Fruit fly (Drosophila melanogaster) ovary, adult (tissue): ENCODE data around the gene CG17568.

Source experiments
- CG17801 ChIP-seq: fragments of 200-800 bp; optimal IDR thresholded peaks from 2 replicates; lab custom pipeline; 2019; ENCODE audit warnings: missing biosample characterization, mild to moderate bottlenecking, missing genetic modification characterization, moderate library complexity; ENCODE audit not compliant: partially characterized antibody

Gene CG17568

dm6 chr2L:19161307-19161999 is 20.0 kb downstream of the CG17568 start:
- TF ChIP-seq CG17801 (GFP tag; lab: Kevin White, UChicago): no peak

dm6 chr2L:19159552-19160406 is 21.7 kb downstream of the CG17568 start:
- no peak for TF ChIP-seq CG17801 (GFP tag; lab: Kevin White, UChicago)

- TF ChIP-seq CG17801 (GFP tag; lab: Kevin White, UChicago): no peak
Measured at dm6 chr2L:19158679-19159551, 22.6 kb downstream of the CG17568 start.

dm6 chr2L:19158005-19158666 is 23.4 kb downstream of the CG17568 start:
- TF ChIP-seq CG17801 (GFP tag; lab: Kevin White, UChicago): peak; percentile 79

dm6 chr2L:19156737-19157287 is 24.7 kb downstream of the CG17568 start:
- peak; percentile 11 for TF ChIP-seq CG17801 (GFP tag; lab: Kevin White, UChicago)

dm6 chr2L:19155937-19156736 is 25.4 kb downstream of the CG17568 start:
- TF ChIP-seq CG17801 (GFP tag; lab: Kevin White, UChicago): peak; percentile 61

dm6 chr2L:19154893-19155389 is 26.6 kb downstream of the CG17568 start:
- no peak for TF ChIP-seq CG17801 (GFP tag; lab: Kevin White, UChicago)

dm6 chr2L:19146645-19147044 is 34.9 kb downstream of the CG17568 start:
- no peak for TF ChIP-seq CG17801 (GFP tag; lab: Kevin White, UChicago)

dm6 chr2L:19146047-19146446 is 35.5 kb downstream of the CG17568 start:
- no peak for TF ChIP-seq CG17801 (GFP tag; lab: Kevin White, UChicago)

- TF ChIP-seq CG17801 (GFP tag; lab: Kevin White, UChicago): no peak
Measured at dm6 chr2L:19144115-19144514, 37.4 kb downstream of the CG17568 start.

- TF ChIP-seq CG17801 (GFP tag; lab: Kevin White, UChicago): no peak
Measured at dm6 chr2L:19142176-19142870, 39.2 kb downstream of the CG17568 start.

- peak; percentile 86 for TF ChIP-seq CG17801 (GFP tag; lab: Kevin White, UChicago)
Measured at dm6 chr2L:19141435-19142126, 39.9 kb downstream of the CG17568 start.
